Worm (Caenorhabditis elegans) whole organism, mixed stage, embryonic: ENCODE measurements around the gene frpr-21.
"Not testable (repeated sequence)": the region's sequence is repeated elsewhere in the genome, so short reads cannot be mapped to it uniquely, and the experiment has no call there.

Source experiments
- M03D4.4 ChIP-seq: sonication (generic microtip); optimal IDR thresholded peaks from 2 replicates; lab custom pipeline; 2017; ENCODE audit warnings: mild to moderate bottlenecking, missing genetic modification characterization, missing compliant biosample characterization
- blmp-1 ChIP-seq: fragments of 150-350 bp; optimal IDR thresholded peaks from 2 replicates; lab custom pipeline; 2014; ENCODE audit warnings: missing biosample characterization, missing genetic modification characterization
- ceh-39 ChIP-seq: fragments of 150-350 bp; optimal IDR thresholded peaks from 2 replicates; lab custom pipeline; 2014; ENCODE audit warnings: missing biosample characterization, missing genetic modification characterization
- ceh-43 ChIP-seq: fragments of 200-800 bp; sonication (Bioruptor generic); optimal IDR thresholded peaks from 2 replicates; lab custom pipeline; 2018; ENCODE audit warnings: mild to moderate bottlenecking, missing genetic modification characterization, moderate library complexity, missing compliant biosample characterization
- ceh-83 ChIP-seq: fragments of 200-800 bp; sonication (Bioruptor generic); optimal IDR thresholded peaks from 2 replicates; lab custom pipeline; 2018; ENCODE audit warnings: mild to moderate bottlenecking, missing genetic modification characterization, missing compliant biosample characterization
- ces-1 ChIP-seq: fragments of 150-350 bp; optimal IDR thresholded peaks from 2 replicates; lab custom pipeline; 2014; ENCODE audit warnings: missing biosample characterization, missing genetic modification reagents, missing genetic modification characterization
- cnd-1 ChIP-seq: fragments of 200-800 bp; sonication (Bioruptor generic); optimal IDR thresholded peaks from 2 replicates; lab custom pipeline; 2018; ENCODE audit warnings: mild to moderate bottlenecking, missing genetic modification characterization, missing compliant biosample characterization
- drap-1 ChIP-seq: fragments of 200-800 bp; sonication (Bioruptor generic); optimal IDR thresholded peaks from 3 replicates; lab custom pipeline; 2018; ENCODE audit warnings: mild to moderate bottlenecking, missing genetic modification characterization, missing compliant biosample characterization
- elt-1 ChIP-seq: sonication (generic microtip); optimal IDR thresholded peaks from 2 replicates; lab custom pipeline; 2017; ENCODE audit warnings: missing genetic modification characterization, mild to moderate bottlenecking, missing compliant biosample characterization, antibody characterized with exemption, moderate library complexity, borderline replicate concordance; ENCODE audit not compliant: insufficient read depth
- elt-3 ChIP-seq: fragments of 150-350 bp; optimal IDR thresholded peaks from 2 replicates; lab custom pipeline; 2014; ENCODE audit warnings: missing biosample characterization, missing genetic modification characterization
- flh-1 ChIP-seq: fragments of 200-800 bp; sonication (Bioruptor generic); optimal IDR thresholded peaks from 2 replicates; lab custom pipeline; 2018; ENCODE audit warnings: mild to moderate bottlenecking, missing genetic modification characterization, moderate library complexity, missing compliant biosample characterization
- hlh-1 ChIP-seq: fragments of 150-350 bp; optimal IDR thresholded peaks from 2 replicates; lab custom pipeline; 2014; ENCODE audit warnings: missing biosample characterization, missing genetic modification reagents, missing genetic modification characterization
- lin-13 ChIP-seq: fragments of 150-350 bp; optimal IDR thresholded peaks from 2 replicates; lab custom pipeline; 2014; ENCODE audit warnings: missing biosample characterization, missing genetic modification characterization
- lin-32 ChIP-seq: fragments of 200-800 bp; sonication (Bioruptor generic); optimal IDR thresholded peaks from 2 replicates; lab custom pipeline; 2018; ENCODE audit warnings: mild to moderate bottlenecking, missing genetic modification characterization, missing compliant biosample characterization
- lsy-2 ChIP-seq: fragments of 150-350 bp; optimal IDR thresholded peaks from 2 replicates; lab custom pipeline; 2014; ENCODE audit warnings: missing biosample characterization, missing genetic modification characterization
- mab-5 ChIP-seq: fragments of 150-350 bp; optimal IDR thresholded peaks from 2 replicates; lab custom pipeline; 2014; ENCODE audit warnings: missing biosample characterization, missing genetic modification characterization
- mep-1 ChIP-seq: fragments of 150-350 bp; optimal IDR thresholded peaks from 2 replicates; lab custom pipeline; 2017; ENCODE audit warnings: missing biosample characterization, missing genetic modification reagents, missing genetic modification characterization, inconsistent platforms
- mls-2 ChIP-seq: sonication (generic microtip); optimal IDR thresholded peaks from 2 replicates; lab custom pipeline; 2016; ENCODE audit warnings: mild to moderate bottlenecking, missing genetic modification characterization, moderate library complexity, missing compliant biosample characterization
- nhr-12 ChIP-seq: fragments of 150-350 bp; optimal IDR thresholded peaks from 2 replicates; lab custom pipeline; 2014; ENCODE audit warnings: missing biosample characterization, missing genetic modification characterization
- nhr-2 ChIP-seq: fragments of 150-350 bp; optimal IDR thresholded peaks from 2 replicates; lab custom pipeline; 2014; ENCODE audit warnings: missing biosample characterization, missing genetic modification characterization
- nhr-237 ChIP-seq: fragments of 150-350 bp; optimal IDR thresholded peaks from 2 replicates; lab custom pipeline; 2014; ENCODE audit warnings: missing biosample characterization, missing genetic modification characterization
- nhr-28 ChIP-seq: fragments of 150-350 bp; optimal IDR thresholded peaks from 2 replicates; lab custom pipeline; 2014; ENCODE audit warnings: missing biosample characterization, missing genetic modification characterization
- nhr-76 ChIP-seq: sonication (generic microtip); optimal IDR thresholded peaks from 2 replicates; lab custom pipeline; 2017; ENCODE audit warnings: missing biosample characterization, missing genetic modification characterization
- pha-4 ChIP-seq: fragments of 150-350 bp; optimal IDR thresholded peaks from 2 replicates; lab custom pipeline; 2018; ENCODE audit warnings: missing biosample characterization, missing genetic modification reagents, missing genetic modification characterization
- sem-2 ChIP-seq: fragments of 200-800 bp; sonication (Bioruptor generic); optimal IDR thresholded peaks from 2 replicates; lab custom pipeline; 2018; ENCODE audit warnings: mild to moderate bottlenecking, missing genetic modification characterization, missing compliant biosample characterization
- snpc-4 ChIP-seq: fragments of 150-350 bp; optimal IDR thresholded peaks from 2 replicates; lab custom pipeline; 2014; ENCODE audit warnings: missing biosample characterization, missing genetic modification characterization
- sptf-1 ChIP-seq: sonication (generic microtip); optimal IDR thresholded peaks from 2 replicates; lab custom pipeline; 2017; ENCODE audit warnings: mild to moderate bottlenecking, missing genetic modification characterization, moderate library complexity, missing compliant biosample characterization
- tbx-8 ChIP-seq: fragments of 200-800 bp; sonication (Bioruptor generic); optimal IDR thresholded peaks from 2 replicates; lab custom pipeline; 2018; ENCODE audit warnings: mild to moderate bottlenecking, missing genetic modification characterization, moderate library complexity, missing compliant biosample characterization
- unc-120 ChIP-seq: sonication (generic microtip); optimal IDR thresholded peaks from 2 replicates; lab custom pipeline; 2017; ENCODE audit warnings: missing genetic modification characterization, missing compliant biosample characterization; ENCODE audit not compliant: poor library complexity, severe bottlenecking
- unc-39 ChIP-seq: fragments of 150-350 bp; optimal IDR thresholded peaks from 2 replicates; lab custom pipeline; 2014; ENCODE audit warnings: missing biosample characterization, missing genetic modification characterization
- unc-62 ChIP-seq: fragments of 150-350 bp; optimal IDR thresholded peaks from 2 replicates; lab custom pipeline; 2014; ENCODE audit warnings: missing biosample characterization, missing genetic modification reagents, missing genetic modification characterization
- zip-8 ChIP-seq: fragments of 150-350 bp; optimal IDR thresholded peaks from 2 replicates; lab custom pipeline; 2014; ENCODE audit warnings: missing biosample characterization, missing genetic modification characterization
- ztf-11 ChIP-seq: fragments of 150-350 bp; optimal IDR thresholded peaks from 2 replicates; lab custom pipeline; 2014; ENCODE audit warnings: missing biosample characterization, missing genetic modification characterization

Gene frpr-21

ce11 chrII:10442846-10443245 is 21.0 kb upstream of the frpr-21 start, which contains the start of gene ZK673.1:
Gene ZK673.1 (plus strand): TSS chrII:10443146.
- not testable (repeated sequence) for TF ChIP-seq drap-1 (GFP tag; lab: Kevin White, UChicago); M03D4.4 (tag; lab: Kevin White, UChicago); hlh-1 (tag; lab: Kevin White, UChicago)

- no peak for TF ChIP-seq ceh-83 (GFP tag; lab: Kevin White, UChicago)
- TF ChIP-seq lsy-2 (tag; lab: Kevin White, UChicago) = no peak
- TF ChIP-seq hlh-1 (tag; lab: Kevin White, UChicago) = no peak
- TF ChIP-seq snpc-4 (tag; lab: Kevin White, UChicago) = no peak
- TF ChIP-seq nhr-28 = no peak
- TF ChIP-seq nhr-12 (tag; lab: Kevin White, UChicago) = no peak
- no peak for TF ChIP-seq M03D4.4 (tag; lab: Kevin White, UChicago)
- TF ChIP-seq lin-13 = no peak
- no peak for TF ChIP-seq ces-1 (GFP tag; lab: Kevin White, UChicago)
- TF ChIP-seq elt-1 (tag; lab: Kevin White, UChicago) = no peak
- TF ChIP-seq elt-3 (tag; lab: Kevin White, UChicago) = no peak
- TF ChIP-seq blmp-1 = no peak
- TF ChIP-seq pha-4 (tag; lab: Kevin White, UChicago) = no peak
- no peak for TF ChIP-seq mls-2 (tag; lab: Kevin White, UChicago)
- TF ChIP-seq ztf-11 (tag; lab: Kevin White, UChicago) = no peak
- no peak for TF ChIP-seq zip-8 (tag; lab: Kevin White, UChicago)
These were observed 18.1 kb upstream of the frpr-21 start, which contains the start of gene E04D5.4 for ce11 chrII:10439976-10440375. Gene E04D5.4 (plus strand): TSS chrII:10440276.

DNA sequence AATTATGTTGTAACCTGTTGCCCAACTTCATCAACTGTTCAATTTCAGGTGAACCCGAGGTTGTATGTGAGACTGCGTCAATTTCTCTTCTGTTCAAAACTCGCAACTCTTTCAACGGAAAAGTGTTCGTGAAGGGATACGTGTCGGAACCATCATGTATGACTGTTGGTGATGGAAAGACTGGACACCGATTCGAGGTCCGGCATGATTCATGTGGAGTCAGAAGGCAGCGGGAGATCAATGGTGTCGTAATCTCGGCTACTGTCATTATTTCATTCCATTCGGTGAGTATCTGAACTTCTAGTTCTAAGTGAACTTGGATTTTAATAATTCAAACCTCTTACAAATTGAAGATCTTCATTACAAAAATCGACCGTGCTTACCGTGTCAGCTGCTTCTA is 16.0 kb upstream of the frpr-21 start:
- TF ChIP-seq nhr-237 = no peak
- TF ChIP-seq ceh-39 (tag; lab: Kevin White, UChicago) = no peak
- TF ChIP-seq flh-1 (GFP tag; lab: Kevin White, UChicago) = no peak
- TF ChIP-seq nhr-2 (tag; lab: Kevin White, UChicago) = no peak
- TF ChIP-seq unc-62 (GFP tag; lab: Kevin White, UChicago) = no peak
- no peak for TF ChIP-seq cnd-1
- no peak for TF ChIP-seq ceh-43 (GFP tag; lab: Kevin White, UChicago)
- TF ChIP-seq mab-5 (tag; lab: Kevin White, UChicago) = no peak
- TF ChIP-seq mep-1 (tag; lab: Kevin White, UChicago) = no peak
- no peak for TF ChIP-seq ceh-83 (GFP tag; lab: Kevin White, UChicago)

ce11 chrII:10435836-10436235 is 14.0 kb upstream of the frpr-21 start, which contains the start of gene cut-4:
Gene cut-4 (plus strand): TSS chrII:10436136.
- TF ChIP-seq mab-5 (tag; lab: Kevin White, UChicago) = no peak
- no peak for TF ChIP-seq snpc-4 (tag; lab: Kevin White, UChicago)
- TF ChIP-seq zip-8 (tag; lab: Kevin White, UChicago) = no peak
- no peak for TF ChIP-seq lin-32
- no peak for TF ChIP-seq nhr-76 (tag; lab: Kevin White, UChicago)
- no peak for TF ChIP-seq hlh-1 (tag; lab: Kevin White, UChicago)
- no peak for TF ChIP-seq sem-2
- TF ChIP-seq mls-2 (tag; lab: Kevin White, UChicago) = no peak
- no peak for TF ChIP-seq nhr-28
- no peak for TF ChIP-seq ceh-39 (tag; lab: Kevin White, UChicago)
- no peak for TF ChIP-seq ceh-83 (GFP tag; lab: Kevin White, UChicago)
- no peak for TF ChIP-seq tbx-8 (GFP tag; lab: Kevin White, UChicago)
- TF ChIP-seq nhr-237 = no peak
- TF ChIP-seq drap-1 (GFP tag; lab: Kevin White, UChicago) = no peak
- no peak for TF ChIP-seq sptf-1 (tag; lab: Kevin White, UChicago)
- TF ChIP-seq unc-120 = no peak
- TF ChIP-seq unc-39 (tag; lab: Kevin White, UChicago) = no peak
- no peak for TF ChIP-seq elt-3 (tag; lab: Kevin White, UChicago)
